Fruit fly (Drosophila melanogaster) whole organism, embryonic: ENCODE results near the gene CG16758.

Experiments used
- ATbp ChIP-seq: fragments of 200-800 bp; sonication (Bioruptor generic); optimal IDR thresholded peaks from 2 replicates; lab custom pipeline; 2017; ENCODE audit warnings: missing biosample characterization, mild to moderate bottlenecking, missing genetic modification characterization, missing genetic modification reagents
- Atf-2 ChIP-seq: fragments of 200-800 bp; sonication (Bioruptor generic); optimal IDR thresholded peaks from 2 replicates; lab custom pipeline; 2016; ENCODE audit warnings: missing biosample characterization, missing genetic modification characterization
- CG11504 ChIP-seq: fragments of 200-800 bp; sonication (Bioruptor generic); optimal IDR thresholded peaks from 3 replicates; lab custom pipeline; 2019; ENCODE audit warnings: missing biosample characterization, mild to moderate bottlenecking, missing genetic modification characterization, moderate library complexity
- CG12071 ChIP-seq: fragments of 200-800 bp; sonication (Bioruptor generic); optimal IDR thresholded peaks from 3 replicates; lab custom pipeline; 2018; ENCODE audit warnings: missing biosample characterization, mild to moderate bottlenecking, missing genetic modification characterization
- CG12391 ChIP-seq: fragments of 200-800 bp; sonication (Bioruptor generic); optimal IDR thresholded peaks from 3 replicates; lab custom pipeline; 2018; ENCODE audit warnings: missing biosample characterization, mild to moderate bottlenecking, missing genetic modification characterization, moderate library complexity
- CG1603 ChIP-seq: fragments of 200-800 bp; sonication (Bioruptor generic); optimal IDR thresholded peaks from 2 replicates; lab custom pipeline; 2019; ENCODE audit warnings: missing biosample characterization, mild to moderate bottlenecking, missing genetic modification characterization, moderate library complexity
- CG17359 ChIP-seq: fragments of 200-800 bp; sonication (Bioruptor generic); optimal IDR thresholded peaks from 3 replicates; lab custom pipeline; 2018; ENCODE audit warnings: missing biosample characterization, mild to moderate bottlenecking, missing genetic modification characterization, moderate library complexity
- CG30403 ChIP-seq: fragments of 200-800 bp; sonication (Bioruptor generic); optimal IDR thresholded peaks from 3 replicates; lab custom pipeline; 2016; ENCODE audit warnings: missing biosample characterization, missing genetic modification characterization
- CG31224 ChIP-seq: fragments of 200-800 bp; sonication (Bioruptor generic); IDR thresholded peaks from 2 replicates; pipeline ENCODE4 v1.3.6; 2022; ENCODE audit warnings: missing biosample characterization, missing genetic modification characterization
- CG31441 ChIP-seq: fragments of 200-800 bp; sonication (Bioruptor generic); IDR thresholded peaks from 2 replicates; pipeline ENCODE4 v1.3.6; 2022; ENCODE audit warnings: missing biosample characterization, missing genetic modification characterization
- CG42726 ChIP-seq: fragments of 200-800 bp; sonication (Bioruptor generic); IDR thresholded peaks from 2 replicates; pipeline ENCODE4 v1.3.6; 2022; ENCODE audit warnings: missing biosample characterization, missing genetic modification characterization; ENCODE audit not compliant: partially characterized antibody
- CG6689 ChIP-seq: fragments of 200-800 bp; sonication (Bioruptor generic); IDR thresholded peaks from 2 replicates; pipeline ENCODE4 v1.3.6; 2022; ENCODE audit warnings: missing biosample characterization, missing genetic modification characterization
- CG7556 ChIP-seq: fragments of 200-800 bp; sonication (Bioruptor generic); optimal IDR thresholded peaks from 2 replicates; lab custom pipeline; 2017; ENCODE audit warnings: missing biosample characterization, mild to moderate bottlenecking, missing genetic modification characterization
- CG8388 ChIP-seq: fragments of 200-800 bp; sonication (Bioruptor generic); optimal IDR thresholded peaks from 2 replicates; lab custom pipeline; 2019; ENCODE audit warnings: missing biosample characterization, mild to moderate bottlenecking, missing genetic modification characterization, moderate library complexity
- CG8924 ChIP-seq: fragments of 200-800 bp; optimal IDR thresholded peaks from 3 replicates; lab custom pipeline; 2019; ENCODE audit warnings: missing biosample characterization, mild to moderate bottlenecking, missing genetic modification characterization, moderate library complexity
- CTCF ChIP-seq: fragments of 200-800 bp; sonication (Bioruptor generic); optimal IDR thresholded peaks from 2 replicates; lab custom pipeline; 2017; ENCODE audit warnings: missing biosample characterization, mild to moderate bottlenecking, missing genetic modification characterization, moderate library complexity
- Dek ChIP-seq: fragments of 200-800 bp; sonication (Bioruptor generic); optimal IDR thresholded peaks from 3 replicates; lab custom pipeline; 2019; ENCODE audit warnings: missing biosample characterization, mild to moderate bottlenecking, missing genetic modification characterization, moderate library complexity
- Drgx ChIP-seq: fragments of 200-800 bp; sonication (Bioruptor generic); IDR thresholded peaks from 2 replicates; pipeline ENCODE4 v1.3.6; 2022; ENCODE audit warnings: missing biosample characterization, missing genetic modification characterization
- Eip74EF ChIP-seq, 2 experiments: fragments of 200-800 bp in 1 of 2; fragments of >200 bp in 1 of 2; sonication (Bioruptor generic) in 1 of 2; optimal IDR thresholded peaks; 2 replicates each; lab custom pipeline; 2017 to 2019; ENCODE audit warnings: missing biosample characterization in 2 of 2, missing genetic modification characterization in 2 of 2, mild to moderate bottlenecking in 1 of 2, moderate library complexity in 1 of 2
- Ets65A ChIP-seq: fragments of 200-800 bp; sonication (Bioruptor generic); peaks from one replicate; lab custom pipeline; 2016; ENCODE audit warnings: missing biosample characterization, missing genetic modification characterization
- Hr51 ChIP-seq, 2 experiments: fragments of 200-800 bp; sonication (Bioruptor generic); optimal IDR thresholded peaks; 2 replicates in 1 of 2; 3 replicates in 1 of 2; lab custom pipeline; 2016 to 2018; ENCODE audit warnings: missing biosample characterization in 2 of 2, missing genetic modification characterization in 2 of 2, mild to moderate bottlenecking in 1 of 2, moderate library complexity in 1 of 2
- Hsf ChIP-seq: fragments of 200-800 bp; sonication (Bioruptor generic); optimal IDR thresholded peaks from 3 replicates; lab custom pipeline; 2016; ENCODE audit warnings: missing biosample characterization, missing genetic modification characterization
- Lhr ChIP-seq: fragments of 200-800 bp; sonication (Bioruptor generic); optimal IDR thresholded peaks from 3 replicates; lab custom pipeline; 2017; ENCODE audit warnings: mild to moderate bottlenecking, missing biosample characterization, missing genetic modification reagents, missing genetic modification characterization
- Nf-YA ChIP-seq: fragments of 200-800 bp; sonication (Bioruptor generic); IDR thresholded peaks from 2 replicates; pipeline ENCODE4 v1.3.6; 2022; ENCODE audit warnings: missing biosample characterization, missing genetic modification characterization
- Optix ChIP-seq: fragments of 200-800 bp; sonication (Bioruptor generic); IDR thresholded peaks from 3 replicates; pipeline ENCODE4 v1.3.6; 2022; ENCODE audit warnings: missing biosample characterization, missing genetic modification characterization
- Sox102F ChIP-seq: fragments of 200-800 bp; sonication (Bioruptor generic); optimal IDR thresholded peaks from 2 replicates; lab custom pipeline; 2018; ENCODE audit warnings: missing biosample characterization, mild to moderate bottlenecking, missing genetic modification characterization, moderate library complexity
- Vsx1 ChIP-seq: fragments of 200-800 bp; sonication (Bioruptor generic); optimal IDR thresholded peaks from 2 replicates; lab custom pipeline; 2017; ENCODE audit warnings: missing biosample characterization, mild to moderate bottlenecking, missing genetic modification characterization, missing genetic modification reagents
- Xrp1 ChIP-seq: fragments of 200-800 bp; sonication (Bioruptor generic); IDR thresholded peaks from 2 replicates; pipeline ENCODE4 v1.3.6; 2022; ENCODE audit warnings: missing biosample characterization, missing genetic modification characterization
- ara ChIP-seq: fragments of 200-800 bp; sonication (Bioruptor generic); IDR thresholded peaks from 2 replicates; pipeline ENCODE4 v1.3.6; 2022; ENCODE audit warnings: missing biosample characterization, missing genetic modification characterization
- ase ChIP-seq: fragments of 200-800 bp; sonication (Bioruptor generic); IDR thresholded peaks from 3 replicates; pipeline ENCODE4 v1.3.6; 2022; ENCODE audit warnings: missing biosample characterization, missing genetic modification characterization
- bab2 ChIP-seq: fragments of 200-800 bp; sonication (Bioruptor generic); optimal IDR thresholded peaks from 2 replicates; lab custom pipeline; 2016; ENCODE audit warnings: missing biosample characterization, missing genetic modification characterization
- br ChIP-seq: fragments of >200 bp; optimal IDR thresholded peaks from 2 replicates; lab custom pipeline; 2017
- cwo ChIP-seq: fragments of 200-800 bp; sonication (Bioruptor generic); optimal IDR thresholded peaks from 3 replicates; lab custom pipeline; 2017; ENCODE audit warnings: missing biosample characterization, missing genetic modification characterization, mild to moderate bottlenecking, moderate library complexity, missing genetic modification reagents
- dpn ChIP-seq, 2 experiments: fragments of 200-800 bp; sonication (Bioruptor generic); optimal IDR thresholded peaks; 3 replicates each; lab custom pipeline; 2016; ENCODE audit warnings: missing biosample characterization in 2 of 2, missing genetic modification characterization in 2 of 2
- dysf ChIP-seq: fragments of 200-800 bp; sonication (Bioruptor generic); IDR thresholded peaks from 3 replicates; pipeline ENCODE4 v1.3.6; 2022; ENCODE audit warnings: missing biosample characterization, missing genetic modification characterization
- en ChIP-seq: fragments of 200-800 bp; sonication (Bioruptor generic); optimal IDR thresholded peaks from 2 replicates; lab custom pipeline; 2016; ENCODE audit warnings: missing biosample characterization, missing genetic modification characterization
- hth ChIP-seq: fragments of >200 bp; optimal IDR thresholded peaks from 2 replicates; lab custom pipeline; 2017; ENCODE audit warnings: inconsistent platforms
- ind ChIP-seq: fragments of 200-800 bp; sonication (Bioruptor generic); optimal IDR thresholded peaks from 3 replicates; lab custom pipeline; 2016; ENCODE audit warnings: missing biosample characterization, missing genetic modification characterization
- jigr1 ChIP-seq: fragments of 200-800 bp; sonication (Bioruptor generic); IDR thresholded peaks from 3 replicates; pipeline ENCODE4 v1.3.6; 2022; ENCODE audit warnings: missing biosample characterization, missing genetic modification characterization
- jumu ChIP-seq: fragments of 200-800 bp; sonication (Bioruptor generic); optimal IDR thresholded peaks from 3 replicates; lab custom pipeline; 2016; ENCODE audit warnings: missing biosample characterization, missing genetic modification characterization
- ken ChIP-seq: fragments of 200-800 bp; sonication (Bioruptor generic); IDR thresholded peaks from 3 replicates; pipeline ENCODE4 v1.3.6; 2022; ENCODE audit warnings: missing biosample characterization, missing genetic modification characterization
- lbe ChIP-seq: fragments of 200-800 bp; sonication (Bioruptor generic); optimal IDR thresholded peaks from 2 replicates; lab custom pipeline; 2016; ENCODE audit warnings: missing biosample characterization, mild to moderate bottlenecking, missing genetic modification characterization
- nmo ChIP-seq: fragments of 200-800 bp; sonication (Bioruptor generic); optimal IDR thresholded peaks from 2 replicates; lab custom pipeline; 2018; ENCODE audit warnings: missing biosample characterization, mild to moderate bottlenecking, missing genetic modification characterization, moderate library complexity
- nom ChIP-seq: fragments of 200-800 bp; sonication (Bioruptor generic); optimal IDR thresholded peaks from 2 replicates; lab custom pipeline; 2017; ENCODE audit warnings: missing biosample characterization, missing genetic modification characterization, mild to moderate bottlenecking, moderate library complexity, missing genetic modification reagents
- org-1 ChIP-seq: fragments of 200-800 bp; sonication (Bioruptor generic); optimal IDR thresholded peaks from 2 replicates; lab custom pipeline; 2017; ENCODE audit warnings: missing biosample characterization, missing genetic modification characterization
- phol ChIP-seq: fragments of 200-800 bp; sonication (Bioruptor generic); optimal IDR thresholded peaks from 3 replicates; lab custom pipeline; 2018; ENCODE audit warnings: missing biosample characterization, mild to moderate bottlenecking, missing genetic modification characterization, moderate library complexity
- slbo ChIP-seq: fragments of 200-800 bp; sonication (Bioruptor generic); IDR thresholded peaks from 2 replicates; pipeline ENCODE4 v1.3.6; 2022; ENCODE audit warnings: missing biosample characterization, missing genetic modification characterization
- ttk ChIP-seq: fragments of 200-800 bp; sonication (Bioruptor generic); IDR thresholded peaks from 2 replicates; pipeline ENCODE4 v2.1.2; 2022; ENCODE audit warnings: missing biosample characterization, missing genetic modification characterization
- unpg ChIP-seq: fragments of 200-800 bp; sonication (Bioruptor generic); optimal IDR thresholded peaks from 3 replicates; lab custom pipeline; 2018; ENCODE audit warnings: missing biosample characterization, mild to moderate bottlenecking, missing genetic modification characterization, moderate library complexity

CG16758 gene

DNA sequence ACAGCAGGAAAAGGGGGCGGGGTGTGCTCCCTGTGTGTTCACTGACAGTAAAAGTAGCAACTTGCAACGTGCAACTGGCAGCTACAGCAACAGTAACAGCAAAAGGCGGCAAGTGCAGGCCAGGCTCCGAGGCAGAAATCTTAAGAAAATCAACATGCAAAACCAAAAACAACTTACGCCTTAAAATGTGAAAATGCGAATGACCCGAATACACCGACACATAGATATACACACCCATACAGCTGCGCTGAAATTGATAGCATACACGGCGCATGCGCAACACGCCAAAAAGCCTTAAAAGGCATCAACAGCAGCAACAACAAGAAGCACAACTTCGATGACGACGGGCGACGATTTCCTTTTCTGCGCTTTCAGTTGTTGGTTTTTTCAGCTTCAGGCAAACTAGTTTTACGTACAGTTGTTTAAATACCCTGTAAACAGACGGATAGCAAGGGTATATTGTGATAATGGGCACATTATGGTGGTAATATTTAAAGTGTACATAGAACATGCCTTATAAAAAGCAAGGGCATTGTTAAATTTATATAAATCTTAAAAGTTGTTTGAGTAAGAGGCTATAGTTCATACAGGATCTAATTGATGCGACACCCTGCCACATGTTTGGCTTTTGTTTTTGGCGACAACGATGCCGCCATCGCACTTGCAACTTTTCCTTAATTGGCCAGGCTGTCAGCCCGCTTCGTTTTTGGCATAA is 30.9 kb downstream of the CG16758 start (continued):
- TF ChIP-seq CG42726 (GFP tag; lab: Robert Waterston, UW) (no peak), ttk (GFP tag; lab: Robert Waterston, UW) (0 out of 2 replicates have a peak, but pooled peaks have one; percentile 12), unpg (peak; percentile 12), Vsx1 (no peak), lbe (GFP tag; lab: Kevin White, UChicago) (peak; percentile 4), CG7556 (peak; percentile 35), Eip74EF (GFP tag; optimal IDR thresholded peaks at IDR 0.05; lab: Kevin White, UChicago) (peak in 1 of 2 experiments; percentile 14), CG31441 (0 out of 2 replicates have a peak, but pooled peaks have one; percentile 35), Nf-YA (GFP tag; lab: Robert Waterston, UW) (peak; percentile 47; the same call in 1 of the 2 replicates), en (no peak), ara (GFP tag; lab: Robert Waterston, UW) (0 out of 2 replicates have a peak, but pooled peaks have one; percentile 21), CG12071 (GFP tag; lab: Kevin White, UChicago) (no peak), CG1603 (tag; lab: Kevin White, UChicago) (peak; percentile 36), nmo (GFP tag; lab: Kevin White, UChicago) (peak; percentile 8), Dek (no peak), jumu (GFP tag; lab: Kevin White, UChicago) (no peak), Hsf (GFP tag; lab: Kevin White, UChicago) (no peak), hth (lab: Kevin White, UChicago) (no peak), Sox102F (peak; percentile 51), CG8388 (GFP tag; lab: Kevin White, UChicago) (peak; percentile 30), slbo (GFP tag; lab: Robert Waterston, UW) (0 out of 2 replicates have a peak, but pooled peaks have one; percentile 14), CG8924 (tag; lab: Kevin White, UChicago) (no peak), Atf-2 (no peak), nom (GFP tag; lab: Kevin White, UChicago) (peak; percentile 28), Lhr (GFP tag; lab: Kevin White, UChicago) (no peak), CG17359 (tag; lab: Kevin White, UChicago) (peak; percentile 50), Optix (GFP tag; lab: Robert Waterston, UW) (no peak), CG12391 (tag; lab: Kevin White, UChicago) (peak; percentile 8), ATbp (GFP tag; lab: Kevin White, UChicago) (peak; percentile 40), Hr51 (GFP tag; optimal IDR thresholded peaks at IDR 0.05; lab: Kevin White, UChicago) (peak in 1 of 2 experiments; percentile 52), Xrp1 (GFP tag; lab: Robert Waterston, UW) (peak; percentile 38; the same call in 1 of the 2 replicates), dpn (GFP tag; optimal IDR thresholded peaks at IDR 0.05; lab: Kevin White, UChicago) (no peak), cwo (GFP tag; lab: Kevin White, UChicago) (peak; percentile 24), br (lab: Kevin White, UChicago) (no peak), CG11504 (tag; lab: Kevin White, UChicago) (peak; percentile 60), ind (peak; percentile 0), ase (GFP tag; lab: Robert Waterston, UW) (peak; percentile 32; the same call in 1 of the 3 replicates), ken (GFP tag; lab: Robert Waterston, UW) (peak; percentile 52; the same call in 1 of the 3 replicates), CG30403 (peak; percentile 38), CTCF (GFP tag; lab: Kevin White, UChicago) (no peak), Ets65A (GFP tag; lab: Kevin White, UChicago) (peak; percentile 79), jigr1 (GFP tag; lab: Robert Waterston, UW) (no peak), bab2 (GFP tag; lab: Kevin White, UChicago) (peak; percentile 0), Drgx (GFP tag; lab: Robert Waterston, UW) (peak; percentile 95), CG6689 (GFP tag; lab: Robert Waterston, UW) (peak; percentile 31; the same call in 1 of the 2 replicates), dysf (GFP tag; lab: Robert Waterston, UW) (0 out of 3 replicates have a peak, but pooled peaks have one; percentile 24), CG31224 (GFP tag; lab: Robert Waterston, UW) (0 out of 2 replicates have a peak, but pooled peaks have one; percentile 22), org-1 (GFP tag; lab: Kevin White, UChicago) (no peak), phol (tag; lab: Kevin White, UChicago) (peak; percentile 54)
